Worm (Caenorhabditis elegans): ENCODE data around the gene ZK1290.5.
A peak's percentile ranks its signal among the peaks of the same experiment; 100 is the strongest.

Gene ZK1290.5

DNA sequence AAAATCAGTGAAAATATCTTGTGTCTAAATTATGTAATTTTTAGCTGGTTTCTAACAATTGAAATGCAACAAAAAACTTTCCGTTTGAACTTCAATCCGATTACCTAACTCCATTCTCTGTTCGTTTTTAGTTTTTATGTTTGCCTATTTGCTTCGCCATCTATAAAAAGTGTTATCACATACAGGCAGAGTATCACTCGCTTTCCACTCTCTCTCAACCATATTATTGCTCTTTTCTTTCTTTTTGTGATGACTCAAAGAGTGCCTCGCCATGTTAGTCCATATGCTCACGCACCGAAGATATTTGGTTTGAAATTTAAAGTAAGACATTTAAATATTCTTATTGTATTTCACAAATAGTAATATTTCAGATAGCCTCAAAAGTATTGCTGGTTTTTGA is 5.5 kb downstream of the ZK1290.5 start, which contains the start of gene ZK1290.13:
TSS of gene ZK1290.13 (plus strand) at position 73 of the 400 bp plus-strand sequence.
- TF ChIP-seq elt-3 (tag; optimal IDR thresholded peaks at IDR 0.05) (no peak), tlp-1 (tag; optimal IDR thresholded peaks at IDR 0.05) (no peak), dpl-1 (GFP tag; optimal IDR thresholded peaks at IDR 0.05) (no peak), egl-13 (tag; optimal IDR thresholded peaks at IDR 0.05) (no peak)

DNA sequence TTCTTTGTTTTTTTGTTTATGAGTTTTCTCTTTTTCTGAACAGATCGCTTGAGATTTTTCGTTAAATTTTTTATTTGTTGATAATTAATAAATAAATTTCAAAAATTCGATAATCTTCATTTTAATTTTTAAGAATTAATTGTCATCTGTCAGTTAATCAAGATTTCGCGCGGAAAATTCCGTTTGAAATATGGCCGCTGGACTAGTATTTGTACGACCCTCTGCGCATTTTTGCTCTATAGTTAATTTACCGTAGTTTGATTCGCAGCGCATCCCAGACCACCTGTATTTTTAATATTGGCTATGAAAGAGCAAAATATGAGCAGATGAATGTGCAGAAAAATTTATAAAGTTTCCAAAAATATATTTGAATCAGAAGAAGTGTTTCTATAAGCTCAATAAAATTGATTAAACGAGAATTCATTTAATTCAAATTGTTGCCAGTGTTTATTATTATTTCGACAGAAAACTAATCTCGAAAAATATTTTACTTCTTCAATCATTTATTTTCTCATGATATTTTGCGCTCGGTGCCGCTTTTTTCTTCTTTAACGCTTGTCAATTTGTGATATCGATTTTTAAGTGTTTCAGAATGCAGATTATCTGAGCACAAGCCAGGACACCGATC is 8.3 kb downstream of the ZK1290.5 start, which contains the start of gene nfi-1:
TSS of gene nfi-1 (plus strand) at position 578 of the 628 bp plus-strand sequence.
- peak; percentile 55 for TF ChIP-seq unc-130 (tag; optimal IDR thresholded peaks at IDR 0.05)
- TF ChIP-seq nhr-90 (tag; optimal IDR thresholded peaks at IDR 0.05; ENCODE audit: poor library complexity) = peak; percentile 11
- peak; percentile 44 to 80 for TF ChIP-seq efl-1 (optimal IDR thresholded peaks at IDR 0.05)
- peak; percentile 82 to 97 for TF ChIP-seq efl-1 (GFP tag; optimal IDR thresholded peaks at IDR 0.05 in 1 of 2)
- peak; percentile 67 for TF ChIP-seq lin-15B (tag; optimal IDR thresholded peaks at IDR 0.05)
- no peak for TF ChIP-seq nhr-84 (tag; optimal IDR thresholded peaks at IDR 0.05)
- no peak for TF ChIP-seq unc-98 (GFP tag; IDR thresholded peaks at IDR 0.05)
- TF ChIP-seq snpc-4 (tag; optimal IDR thresholded peaks at IDR 0.05) = peak; percentile 8
- TF ChIP-seq snu-23 (GFP tag; optimal IDR thresholded peaks at IDR 0.05) = peak; percentile 60
- peak; percentile 60 for TF ChIP-seq lin-14 (GFP tag; optimal IDR thresholded peaks at IDR 0.05)
- TF ChIP-seq nhr-20 (tag; optimal IDR thresholded peaks at IDR 0.05) = peak; percentile 58
- TF ChIP-seq ceh-8 (GFP tag; optimal IDR thresholded peaks at IDR 0.05) = no peak
- no peak for TF ChIP-seq mdl-1 (tag; optimal IDR thresholded peaks at IDR 0.05)
- no peak for TF ChIP-seq sox-4 (tag; optimal IDR thresholded peaks at IDR 0.05)
- peak in 1 of 6 experiments; percentile 50 for TF ChIP-seq elt-3 (tag; optimal IDR thresholded peaks at IDR 0.05)
- TF ChIP-seq vab-15 (tag; optimal IDR thresholded peaks at IDR 0.05) = peak; percentile 18
- peak; percentile 62 for TF ChIP-seq nhr-71 (tag; optimal IDR thresholded peaks at IDR 0.05)
- TF ChIP-seq swsn-7 (tag; optimal IDR thresholded peaks at IDR 0.05) = peak; percentile 17
- TF ChIP-seq nhr-11 (tag; optimal IDR thresholded peaks at IDR 0.05) = no peak
- TF ChIP-seq nhr-47 (tag; optimal IDR thresholded peaks at IDR 0.05) = peak; percentile 38
- peak; percentile 75 to 97 for TF ChIP-seq lsy-2 (tag; optimal IDR thresholded peaks at IDR 0.05)
- peak in 1 of 2 experiments; percentile 28 for TF ChIP-seq ztf-11 (tag; optimal IDR thresholded peaks at IDR 0.05)
- TF ChIP-seq lin-35 (GFP tag; optimal IDR thresholded peaks at IDR 0.05) = peak; percentile 74 to 88
- peak; percentile 65 to 87 (median 76) for TF ChIP-seq dpl-1 (GFP tag; optimal IDR thresholded peaks at IDR 0.05)
- peak; percentile 56 for TF ChIP-seq mep-1 (tag; optimal IDR thresholded peaks at IDR 0.05)
- TF ChIP-seq C16A3.4 (tag; optimal IDR thresholded peaks at IDR 0.05) = peak; percentile 72
- no peak for TF ChIP-seq hlh-4 (tag; optimal IDR thresholded peaks at IDR 0.05)
- TF ChIP-seq F16B12.6 (tag; optimal IDR thresholded peaks at IDR 0.05) = no peak
- peak; percentile 72 for TF ChIP-seq rnt-1 (tag; optimal IDR thresholded peaks at IDR 0.05)
- TF ChIP-seq nhr-85 (tag) = peak; percentile 13
- TF ChIP-seq tlp-1 (tag; optimal IDR thresholded peaks at IDR 0.05) = no peak
- TF ChIP-seq lir-3 (tag; optimal IDR thresholded peaks at IDR 0.05; ENCODE audit: poor library complexity) = peak; percentile 67
- TF ChIP-seq skn-1 (tag; optimal IDR thresholded peaks at IDR 0.05) = peak; percentile 37
- TF ChIP-seq fkh-10 (GFP tag; optimal IDR thresholded peaks at IDR 0.05) = no peak
- TF ChIP-seq mab-9 (GFP tag; IDR thresholded peaks at IDR 0.05) = no peak
- peak; percentile 65 for TF ChIP-seq blmp-1 (tag; optimal IDR thresholded peaks at IDR 0.05)
- TF ChIP-seq xbp-1 (tag; optimal IDR thresholded peaks at IDR 0.05) = peak; percentile 53
- peak; percentile 53 for TF ChIP-seq tbx-2 (tag; optimal IDR thresholded peaks at IDR 0.05)
- no peak for TF ChIP-seq alr-1 (tag; optimal IDR thresholded peaks at IDR 0.05; ENCODE audit: borderline replicate concordance)

All from whole organism, L1 larva.